Fruit fly (Drosophila melanogaster) whole organism, prepupa: ENCODE data around the gene CG14234.
A peak's percentile ranks its signal among the peaks of the same experiment; 100 is the strongest.

Source experiments
- Blimp-1 ChIP-seq: fragments of 200-800 bp; sonication (Bioruptor generic); optimal IDR thresholded peaks from 3 replicates; lab custom pipeline; 2017; ENCODE audit warnings: missing biosample characterization, missing genetic modification characterization, mild to moderate bottlenecking, moderate library complexity, missing genetic modification reagents
- CG10669 ChIP-seq: fragments of 200-800 bp; sonication (Bioruptor generic); optimal IDR thresholded peaks from 3 replicates; lab custom pipeline; 2018; ENCODE audit warnings: missing biosample characterization, mild to moderate bottlenecking, missing genetic modification characterization, moderate library complexity
- CG11762 ChIP-seq: fragments of 200-800 bp; sonication (Bioruptor generic); optimal IDR thresholded peaks from 3 replicates; lab custom pipeline; 2016; ENCODE audit warnings: missing biosample characterization, missing genetic modification characterization; ENCODE audit not compliant: insufficient read depth
- CG11902 ChIP-seq: fragments of 200-800 bp; sonication (Bioruptor generic); optimal IDR thresholded peaks from 3 replicates; lab custom pipeline; 2016; ENCODE audit warnings: missing biosample characterization, missing genetic modification characterization
- CG15336 ChIP-seq: fragments of 200-800 bp; sonication (Bioruptor generic); IDR thresholded peaks from 2 replicates; pipeline ENCODE4 v1.3.6; 2022; ENCODE audit warnings: missing biosample characterization, missing genetic modification characterization
- CG1621 ChIP-seq: fragments of 200-800 bp; sonication (Bioruptor generic); optimal IDR thresholded peaks from 3 replicates; lab custom pipeline; 2018; ENCODE audit warnings: missing biosample characterization, mild to moderate bottlenecking, missing genetic modification characterization
- CG16779 ChIP-seq: fragments of 200-800 bp; sonication (Bioruptor generic); optimal IDR thresholded peaks from 3 replicates; lab custom pipeline; 2017; ENCODE audit warnings: missing biosample characterization, mild to moderate bottlenecking, missing genetic modification characterization
- CG31627 ChIP-seq: fragments of 200-800 bp; sonication (Bioruptor generic); optimal IDR thresholded peaks from 3 replicates; lab custom pipeline; 2016; ENCODE audit warnings: missing biosample characterization, missing genetic modification characterization
- CG34406 ChIP-seq: fragments of 200-800 bp; sonication (Bioruptor generic); optimal IDR thresholded peaks from 3 replicates; lab custom pipeline; 2016; ENCODE audit warnings: missing biosample characterization, missing genetic modification characterization
- CG3919 ChIP-seq: fragments of 200-800 bp; sonication (Bioruptor generic); optimal IDR thresholded peaks from 3 replicates; lab custom pipeline; 2016; ENCODE audit warnings: missing biosample characterization, missing genetic modification characterization
- CG6163 ChIP-seq: fragments of 200-800 bp; sonication (Bioruptor generic); IDR thresholded peaks from 3 replicates; pipeline ENCODE4 v1.3.6; 2022; ENCODE audit warnings: missing biosample characterization, missing genetic modification characterization
- CG6792 ChIP-seq: fragments of 200-800 bp; sonication (Bioruptor generic); optimal IDR thresholded peaks from 3 replicates; lab custom pipeline; 2016; ENCODE audit warnings: missing biosample characterization, missing genetic modification characterization
- CG6808 ChIP-seq: fragments of 200-800 bp; sonication (Bioruptor generic); optimal IDR thresholded peaks from 3 replicates; lab custom pipeline; 2017; ENCODE audit warnings: missing biosample characterization, missing genetic modification characterization, mild to moderate bottlenecking, moderate library complexity, missing genetic modification reagents
- CG6854 ChIP-seq: fragments of 200-800 bp; sonication (Bioruptor generic); optimal IDR thresholded peaks from 2 replicates; lab custom pipeline; 2017; ENCODE audit warnings: missing biosample characterization, mild to moderate bottlenecking, missing genetic modification characterization
- CG7368 ChIP-seq: fragments of 200-800 bp; sonication (Bioruptor generic); optimal IDR thresholded peaks from 3 replicates; lab custom pipeline; 2016; ENCODE audit warnings: missing biosample characterization, missing genetic modification characterization
- CG8119 ChIP-seq: fragments of 200-800 bp; sonication (Bioruptor generic); IDR thresholded peaks from 3 replicates; pipeline ENCODE4 v1.3.6; 2022; ENCODE audit warnings: missing biosample characterization, missing genetic modification characterization
- CG8319 ChIP-seq: fragments of 200-800 bp; sonication (Bioruptor generic); optimal IDR thresholded peaks from 3 replicates; lab custom pipeline; 2016; ENCODE audit warnings: missing biosample characterization, missing genetic modification characterization
- CG8632 ChIP-seq: fragments of 200-800 bp; sonication (Bioruptor generic); optimal IDR thresholded peaks from 3 replicates; lab custom pipeline; 2016; ENCODE audit warnings: missing biosample characterization, missing genetic modification characterization
- CG9139 ChIP-seq: fragments of 200-800 bp; sonication (Bioruptor generic); optimal IDR thresholded peaks from 3 replicates; lab custom pipeline; 2017; ENCODE audit warnings: missing biosample characterization, mild to moderate bottlenecking, missing genetic modification characterization
- Eip75B ChIP-seq: fragments of 200-800 bp; sonication (Bioruptor generic); optimal IDR thresholded peaks from 3 replicates; lab custom pipeline; 2016; ENCODE audit warnings: missing biosample characterization, missing genetic modification characterization
- Eip93F ChIP-seq: fragments of 200-800 bp; sonication (Bioruptor generic); optimal IDR thresholded peaks from 2 replicates; lab custom pipeline; 2016; ENCODE audit warnings: missing biosample characterization, mild to moderate bottlenecking, missing genetic modification characterization
- Ets21C ChIP-seq: fragments of 200-800 bp; sonication (Bioruptor generic); optimal IDR thresholded peaks from 3 replicates; lab custom pipeline; 2016; ENCODE audit warnings: missing biosample characterization, missing genetic modification characterization
- Ets96B ChIP-seq: fragments of 200-800 bp; optimal IDR thresholded peaks from 2 replicates; lab custom pipeline; 2019; ENCODE audit warnings: missing biosample characterization, mild to moderate bottlenecking, missing genetic modification characterization, moderate library complexity
- Gug ChIP-seq: fragments of 200-800 bp; sonication (Bioruptor generic); IDR thresholded peaks from 2 replicates; pipeline ENCODE4 v1.3.6; 2022; ENCODE audit warnings: missing biosample characterization, missing genetic modification characterization
- Hr38 ChIP-seq: sonication (Bioruptor generic); optimal IDR thresholded peaks from 2 replicates; lab custom pipeline; 2016; ENCODE audit warnings: missing biosample characterization, missing genetic modification characterization
- Hr4 ChIP-seq: fragments of 200-800 bp; sonication (Bioruptor generic); optimal IDR thresholded peaks from 3 replicates; lab custom pipeline; 2016; ENCODE audit warnings: missing biosample characterization, missing genetic modification characterization
- Lpt ChIP-seq: fragments of 200-800 bp; sonication (Bioruptor generic); optimal IDR thresholded peaks from 3 replicates; lab custom pipeline; 2016; ENCODE audit warnings: missing biosample characterization, missing genetic modification characterization
- OdsH ChIP-seq: fragments of 200-800 bp; sonication (Bioruptor generic); optimal IDR thresholded peaks from 3 replicates; lab custom pipeline; 2016; ENCODE audit warnings: missing biosample characterization, missing genetic modification characterization
- Sox102F ChIP-seq: fragments of 200-800 bp; sonication (Bioruptor generic); optimal IDR thresholded peaks from 2 replicates; lab custom pipeline; 2016; ENCODE audit warnings: missing biosample characterization, mild to moderate bottlenecking, missing genetic modification characterization
- Sox15 ChIP-seq: fragments of 200-800 bp; sonication (Bioruptor generic); optimal IDR thresholded peaks from 3 replicates; lab custom pipeline; 2016; ENCODE audit warnings: missing biosample characterization, missing genetic modification characterization
- achi ChIP-seq: fragments of 200-800 bp; sonication (Bioruptor generic); optimal IDR thresholded peaks from 3 replicates; lab custom pipeline; 2016; ENCODE audit warnings: missing biosample characterization, missing genetic modification characterization
- acj6 ChIP-seq: fragments of 200-800 bp; sonication (Bioruptor generic); optimal IDR thresholded peaks from 3 replicates; lab custom pipeline; 2016; ENCODE audit warnings: missing biosample characterization, missing genetic modification characterization
- cyc ChIP-seq: fragments of 200-800 bp; sonication (Bioruptor generic); optimal IDR thresholded peaks from 3 replicates; lab custom pipeline; 2016; ENCODE audit warnings: missing biosample characterization, missing genetic modification characterization
- dac ChIP-seq: fragments of 200-800 bp; sonication (Bioruptor generic); optimal IDR thresholded peaks from 2 replicates; lab custom pipeline; 2017; ENCODE audit warnings: missing biosample characterization, mild to moderate bottlenecking, missing genetic modification characterization
- eg ChIP-seq: fragments of 200-800 bp; sonication (Bioruptor generic); IDR thresholded peaks from 3 replicates; pipeline ENCODE4 v1.3.6; 2022; ENCODE audit warnings: missing biosample characterization, missing genetic modification characterization
- fd85E ChIP-seq: fragments of 200-800 bp; sonication (Bioruptor generic); optimal IDR thresholded peaks from 3 replicates; lab custom pipeline; 2016; ENCODE audit warnings: missing biosample characterization, missing genetic modification characterization
- fkh ChIP-seq: fragments of 200-800 bp; sonication (Bioruptor generic); optimal IDR thresholded peaks from 3 replicates; lab custom pipeline; 2017; ENCODE audit warnings: missing biosample characterization, mild to moderate bottlenecking, missing genetic modification characterization, moderate library complexity
- lz ChIP-seq: fragments of 200-800 bp; sonication (Bioruptor generic); optimal IDR thresholded peaks from 3 replicates; lab custom pipeline; 2016; ENCODE audit warnings: missing biosample characterization, missing genetic modification characterization
- net ChIP-seq: fragments of 200-800 bp; sonication (Bioruptor generic); optimal IDR thresholded peaks from 3 replicates; lab custom pipeline; 2016; ENCODE audit warnings: missing biosample characterization, missing genetic modification characterization
- pdm3 ChIP-seq: fragments of 200-800 bp; sonication (Bioruptor generic); optimal IDR thresholded peaks from 3 replicates; lab custom pipeline; 2016; ENCODE audit warnings: missing biosample characterization, missing genetic modification characterization
- spab ChIP-seq: fragments of 200-800 bp; sonication (Bioruptor generic); optimal IDR thresholded peaks from 2 replicates; lab custom pipeline; 2017; ENCODE audit warnings: missing biosample characterization, mild to moderate bottlenecking, missing genetic modification characterization, missing genetic modification reagents
- ss ChIP-seq, 2 experiments: fragments of 200-800 bp; sonication (Bioruptor generic); optimal IDR thresholded peaks; 2 replicates in 1 of 2; 3 replicates in 1 of 2; lab custom pipeline; 2017 to 2018; ENCODE audit warnings: mild to moderate bottlenecking in 2 of 2, missing biosample characterization in 2 of 2, missing genetic modification characterization in 2 of 2, moderate library complexity in 1 of 2
- svp ChIP-seq: fragments of 200-800 bp; sonication (Bioruptor generic); peaks from one replicate; lab custom pipeline; 2016; ENCODE audit warnings: missing biosample characterization, missing genetic modification characterization
- topi ChIP-seq: fragments of 200-800 bp; sonication (Bioruptor generic); optimal IDR thresholded peaks from 3 replicates; lab custom pipeline; 2016; ENCODE audit warnings: missing biosample characterization, missing genetic modification characterization
- vri ChIP-seq: fragments of 200-800 bp; sonication (Bioruptor generic); optimal IDR thresholded peaks from 3 replicates; lab custom pipeline; 2016; ENCODE audit warnings: missing biosample characterization, mild to moderate bottlenecking, missing genetic modification characterization

CG14234 gene

dm6 chrX:19694792-19695558 lies 40.4 kb upstream of the CG14234 start, which contains the start of gene CG14229 (continued):
- TF ChIP-seq lz (GFP tag; lab: Kevin White, UChicago) (peak; percentile 39), CG11902 (GFP tag; lab: Kevin White, UChicago) (no peak), topi (GFP tag; lab: Kevin White, UChicago) (peak; percentile 47), Sox102F (GFP tag; lab: Kevin White, UChicago) (peak; percentile 30), spab (GFP tag; lab: Kevin White, UChicago) (no peak), CG10669 (GFP tag; lab: Kevin White, UChicago) (peak; percentile 5), svp (no peak), CG7368 (no peak), CG6808 (no peak), CG1621 (tag; lab: Kevin White, UChicago) (no peak), Blimp-1 (GFP tag; lab: Kevin White, UChicago) (no peak), Ets21C (GFP tag; lab: Kevin White, UChicago) (no peak), vri (GFP tag; lab: Kevin White, UChicago) (no peak), net (GFP tag; lab: Kevin White, UChicago) (no peak), Eip75B (GFP tag; lab: Kevin White, UChicago) (no peak), CG11762 (GFP tag; lab: Kevin White, UChicago) (no peak), achi (GFP tag; lab: Kevin White, UChicago) (peak; percentile 24), CG15336 (GFP tag; lab: Robert Waterston, UW) (peak; percentile 61), Sox15 (peak; percentile 19), CG9139 (GFP tag; lab: Kevin White, UChicago) (no peak), CG34406 (peak; percentile 49), Hr4 (GFP tag; lab: Kevin White, UChicago) (peak; percentile 39), cyc (GFP tag; lab: Kevin White, UChicago) (peak; percentile 32), Eip93F (GFP tag; lab: Kevin White, UChicago) (no peak), CG6792 (GFP tag; lab: Kevin White, UChicago) (peak; percentile 34), CG8119 (GFP tag; lab: Robert Waterston, UW) (peak; percentile 35; the same call in 1 of the 3 replicates)

- TF ChIP-seq CG8632 = no peak
- no peak for TF ChIP-seq Hr38
- peak; percentile 35 for TF ChIP-seq CG1621 (tag; lab: Kevin White, UChicago)
- TF ChIP-seq acj6 (GFP tag; lab: Kevin White, UChicago) = no peak
- TF ChIP-seq CG16779 (tag; lab: Kevin White, UChicago) = no peak
- TF ChIP-seq pdm3 (GFP tag; lab: Kevin White, UChicago) = no peak
- no peak for TF ChIP-seq Eip75B (GFP tag; lab: Kevin White, UChicago)
- TF ChIP-seq CG6163 (GFP tag; lab: Robert Waterston, UW) = 0 out of 3 replicates have a peak, but pooled peaks have one; percentile 32
- TF ChIP-seq CG3919 (GFP tag; lab: Kevin White, UChicago) = no peak
- no peak for TF ChIP-seq Blimp-1 (GFP tag; lab: Kevin White, UChicago)
Measured at dm6 chrX:19696845-19697244, 38.5 kb upstream of the CG14234 start, which contains the start of gene Cdc42. TSS of gene Cdc42 (plus strand) at chrX:19697091.

dm6 chrX:19697255-19697877 lies 38.0 kb upstream of the CG14234 start:
- TF ChIP-seq achi (GFP tag; lab: Kevin White, UChicago) = no peak
- TF ChIP-seq topi (GFP tag; lab: Kevin White, UChicago) = peak; percentile 31
- no peak for TF ChIP-seq acj6 (GFP tag; lab: Kevin White, UChicago)
- no peak for TF ChIP-seq OdsH (GFP tag; lab: Kevin White, UChicago)
- TF ChIP-seq Hr38 = no peak
- no peak for TF ChIP-seq Lpt (GFP tag; lab: Kevin White, UChicago)
- TF ChIP-seq CG6854 (GFP tag; lab: Kevin White, UChicago) = peak; percentile 10
- no peak for TF ChIP-seq CG15336 (GFP tag; lab: Robert Waterston, UW)
- no peak for TF ChIP-seq dac (GFP tag; lab: Kevin White, UChicago)
- TF ChIP-seq CG8319 = no peak
- TF ChIP-seq Gug (GFP tag; lab: Robert Waterston, UW) = no peak
- TF ChIP-seq Ets96B = no peak
- TF ChIP-seq Ets21C (GFP tag; lab: Kevin White, UChicago) = no peak
- TF ChIP-seq CG31627 (GFP tag; lab: Kevin White, UChicago) = no peak
- TF ChIP-seq fd85E (GFP tag; lab: Kevin White, UChicago) = no peak
- no peak; the same call in 2 of the 3 replicates for TF ChIP-seq eg (GFP tag; lab: Robert Waterston, UW)
- no peak for TF ChIP-seq CG7368
- peak; percentile 30 to 55 for TF ChIP-seq ss (GFP tag; optimal IDR thresholded peaks at IDR 0.05; lab: Kevin White, UChicago)
- TF ChIP-seq lz (GFP tag; lab: Kevin White, UChicago) = no peak
- TF ChIP-seq vri (GFP tag; lab: Kevin White, UChicago) = no peak
- TF ChIP-seq fkh (GFP tag; lab: Kevin White, UChicago) = no peak
